Worm (Caenorhabditis elegans) whole organism, L2 larva: ENCODE data around the gene sre-41.

Source experiments
- ceh-82 ChIP-seq: fragments of 150-350 bp; optimal IDR thresholded peaks from 2 replicates; lab custom pipeline; 2014; ENCODE audit warnings: missing biosample characterization, missing genetic modification characterization
- elt-3 ChIP-seq: sonication (generic microtip); optimal IDR thresholded peaks from 2 replicates; lab custom pipeline; 2017; ENCODE audit warnings: missing biosample characterization, missing genetic modification characterization
- lin-39 ChIP-seq: fragments of 150-350 bp; optimal IDR thresholded peaks from 2 replicates; lab custom pipeline; 2014; ENCODE audit warnings: missing biosample characterization, missing genetic modification reagents, missing genetic modification characterization
- lsy-2 ChIP-seq, 2 experiments: fragments of 150-350 bp in 1 of 2; sonication (generic microtip) in 1 of 2; optimal IDR thresholded peaks; 2 replicates each; lab custom pipeline; 2014 to 2017; ENCODE audit warnings: missing biosample characterization in 2 of 2, missing genetic modification characterization in 2 of 2
- nhr-129 ChIP-seq: fragments of 150-350 bp; optimal IDR thresholded peaks from 2 replicates; lab custom pipeline; 2014; ENCODE audit warnings: missing biosample characterization, missing genetic modification characterization
- nhr-23 ChIP-seq: fragments of 150-350 bp; optimal IDR thresholded peaks from 2 replicates; lab custom pipeline; 2014; ENCODE audit warnings: missing biosample characterization, missing genetic modification reagents, missing genetic modification characterization
- nhr-237 ChIP-seq: fragments of 150-350 bp; optimal IDR thresholded peaks from 2 replicates; lab custom pipeline; 2014; ENCODE audit warnings: missing biosample characterization, missing genetic modification characterization
- nhr-25 ChIP-seq: fragments of 150-350 bp; sonication (generic microtip); optimal IDR thresholded peaks from 3 replicates; lab custom pipeline; 2014; ENCODE audit warnings: missing biosample characterization, missing genetic modification characterization
- snpc-4 ChIP-seq: fragments of 150-350 bp; optimal IDR thresholded peaks from 2 replicates; lab custom pipeline; 2014; ENCODE audit warnings: missing biosample characterization, missing genetic modification characterization
- unc-39 ChIP-seq: fragments of 150-350 bp; optimal IDR thresholded peaks from 2 replicates; lab custom pipeline; 2014; ENCODE audit warnings: missing biosample characterization, missing genetic modification characterization
- unc-55 ChIP-seq: fragments of 150-350 bp; sonication (generic microtip); optimal IDR thresholded peaks from 3 replicates; lab custom pipeline; 2014; ENCODE audit warnings: missing biosample characterization, missing genetic modification reagents, missing genetic modification characterization
- unc-62 ChIP-seq: fragments of 150-350 bp; optimal IDR thresholded peaks from 2 replicates; lab custom pipeline; 2014; ENCODE audit warnings: missing biosample characterization, missing genetic modification reagents, missing genetic modification characterization
- ztf-11 ChIP-seq: sonication (generic microtip); optimal IDR thresholded peaks from 2 replicates; lab custom pipeline; 2017; ENCODE audit warnings: missing biosample characterization, missing genetic modification characterization
- ztf-4 ChIP-seq: fragments of 150-350 bp; optimal IDR thresholded peaks from 2 replicates; lab custom pipeline; 2014; ENCODE audit warnings: missing biosample characterization, missing genetic modification characterization

DNA sequence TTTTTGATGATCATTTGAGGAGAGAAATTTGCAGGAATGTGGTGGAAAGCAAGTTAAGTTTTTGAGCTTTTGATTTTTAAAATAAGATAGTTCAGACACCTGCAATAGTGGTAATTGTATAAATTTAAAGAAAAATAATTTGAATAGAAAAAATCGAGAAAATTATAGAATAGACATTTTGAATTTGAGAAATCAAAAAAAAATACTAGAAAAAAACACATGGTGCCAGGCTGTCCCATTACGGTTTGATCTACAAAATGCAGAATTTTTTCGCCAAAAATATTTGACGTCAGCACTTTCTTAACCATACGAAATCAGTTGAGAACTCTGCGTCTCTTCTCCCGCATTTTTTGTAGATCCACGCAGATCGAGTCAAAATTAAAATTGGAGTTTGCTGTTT, 29.4 kb downstream of the sre-41 start, which contains the start of gene sre-27:
- TF ChIP-seq nhr-25 (no peak), ztf-4 (tag; lab: Kevin White, UChicago) (no peak), elt-3 (tag; lab: Kevin White, UChicago) (no peak), lin-39 (tag; lab: Kevin White, UChicago) (no peak), nhr-129 (tag; lab: Kevin White, UChicago) (no peak), ceh-82 (tag; lab: Kevin White, UChicago) (no peak), nhr-237 (tag; lab: Kevin White, UChicago) (no peak), unc-55 (GFP tag; lab: Kevin White, UChicago) (no peak), unc-62 (GFP tag; lab: Kevin White, UChicago) (no peak), lsy-2 (tag; optimal IDR thresholded peaks at IDR 0.05; lab: Kevin White, UChicago) (no peak), ztf-11 (tag; lab: Kevin White, UChicago) (no peak), snpc-4 (no peak), unc-39 (tag; lab: Kevin White, UChicago) (no peak), nhr-23 (tag; lab: Kevin White, UChicago) (no peak)
